Worm (Caenorhabditis elegans) whole organism, L4 larva: Measurements from ENCODE around the gene lst-4.
A peak's percentile ranks its signal among the peaks of the same experiment; 100 is the strongest.

ENCODE experiments used
- F26F4.8 ChIP-seq: fragments of 200-800 bp; sonication (Bioruptor generic); conservative IDR thresholded peaks from 2 replicates; pipeline ENCODE4 v1.3.6; 2022; ENCODE audit warnings: missing genetic modification characterization, missing compliant biosample characterization
- Y75B8A.6 ChIP-seq: fragments of 200-800 bp; sonication (Bioruptor generic); IDR thresholded peaks from 2 replicates; pipeline ENCODE4 v1.3.6; 2022; ENCODE audit warnings: missing genetic modification reagents, missing genetic modification characterization, missing compliant biosample characterization
- aha-1 ChIP-seq: fragments of 150-350 bp; peaks from one replicate; lab custom pipeline; 2014; ENCODE audit warnings: missing biosample characterization, missing genetic modification characterization
- ces-1 ChIP-seq: fragments of 150-350 bp; sonication (generic microtip); optimal IDR thresholded peaks from 4 replicates; lab custom pipeline; 2014; ENCODE audit warnings: missing biosample characterization, missing genetic modification reagents, missing genetic modification characterization
- egl-27 ChIP-seq: sonication (generic microtip); optimal IDR thresholded peaks from 3 replicates; lab custom pipeline; 2017; ENCODE audit warnings: missing biosample characterization, missing genetic modification reagents, missing genetic modification characterization
- fos-1 ChIP-seq: fragments of 150-350 bp; optimal IDR thresholded peaks from 2 replicates; lab custom pipeline; 2014; ENCODE audit warnings: missing biosample characterization, missing genetic modification characterization
- jun-1 ChIP-seq: fragments of 150-350 bp; optimal IDR thresholded peaks from 2 replicates; lab custom pipeline; 2014; ENCODE audit warnings: missing biosample characterization, missing genetic modification reagents, missing genetic modification characterization
- lin-39 ChIP-seq: fragments of 150-350 bp; optimal IDR thresholded peaks from 2 replicates; lab custom pipeline; 2014; ENCODE audit warnings: missing biosample characterization, missing genetic modification reagents, missing genetic modification characterization
- mep-1 ChIP-seq: fragments of 150-350 bp; sonication (generic microtip); optimal IDR thresholded peaks from 3 replicates; lab custom pipeline; 2014; ENCODE audit warnings: missing biosample characterization, missing genetic modification characterization
- nhr-111 ChIP-seq: fragments of 200-800 bp; sonication (Bioruptor generic); optimal IDR thresholded peaks from 2 replicates; lab custom pipeline; 2018; ENCODE audit warnings: mild to moderate bottlenecking, missing genetic modification characterization, missing compliant biosample characterization
- nhr-76 ChIP-seq: fragments of 150-350 bp; optimal IDR thresholded peaks from 2 replicates; lab custom pipeline; 2014; ENCODE audit warnings: missing biosample characterization, missing genetic modification characterization
- sdz-12 ChIP-seq: fragments of 200-800 bp; sonication (Bioruptor generic); optimal IDR thresholded peaks from 2 replicates; lab custom pipeline; 2018; ENCODE audit warnings: mild to moderate bottlenecking, missing genetic modification characterization, missing compliant biosample characterization
- skn-1 ChIP-seq: fragments of 150-350 bp; optimal IDR thresholded peaks from 2 replicates; lab custom pipeline; 2014; ENCODE audit warnings: missing biosample characterization, missing genetic modification characterization

DNA sequence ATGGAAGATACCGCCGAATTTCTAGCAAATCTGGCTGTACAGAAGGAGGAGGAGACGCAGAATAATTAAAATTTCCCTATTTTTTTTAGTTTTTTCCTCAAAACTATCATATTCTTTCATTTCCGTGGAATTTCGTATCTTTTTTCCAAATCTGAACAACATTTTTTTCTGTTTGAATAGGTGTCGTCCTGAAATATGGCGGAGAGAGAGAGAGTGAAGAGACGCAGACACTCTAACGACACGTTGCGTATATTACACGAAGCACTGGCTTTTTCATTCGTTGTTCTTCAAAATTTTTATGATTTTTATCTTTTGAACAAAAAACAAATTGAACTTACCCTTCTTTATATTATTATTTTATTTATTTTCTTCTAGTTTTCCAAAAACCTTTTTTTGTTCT lies 13.3 kb upstream of the lst-4 start:
- TF ChIP-seq lin-39 (tag; lab: Kevin White, UChicago) (no peak), nhr-111 (GFP tag; lab: Kevin White, UChicago) (no peak), jun-1 (tag; lab: Kevin White, UChicago) (no peak), mep-1 (no peak), sdz-12 (GFP tag; lab: Kevin White, UChicago) (no peak), F26F4.8 (GFP tag; lab: Robert Waterston, UW) (no peak), aha-1 (tag; lab: Kevin White, UChicago) (peak; percentile 51), fos-1 (tag; lab: Kevin White, UChicago) (no peak), egl-27 (no peak), skn-1 (tag; lab: Kevin White, UChicago) (no peak), ces-1 (GFP tag; lab: Kevin White, UChicago) (no peak), Y75B8A.6 (no peak), nhr-76 (tag; lab: Kevin White, UChicago) (no peak)
